Fruit fly (Drosophila melanogaster): Measurements from ENCODE around the gene tws.

The tws gene

dm6 chr3R:10168483-10169064 lies 29.0 kb upstream of the tws start:
- TF ChIP-seq ss (GFP tag; optimal IDR thresholded peaks at IDR 0.05) (peak in 1 of 2 experiments; percentile 21), CG6792 (GFP tag; optimal IDR thresholded peaks at IDR 0.05) (peak; percentile 43), svp (GFP tag) (peak; percentile 80), fd59A (GFP tag; optimal IDR thresholded peaks at IDR 0.05) (no peak), CG6163 (GFP tag; IDR thresholded peaks at IDR 0.05) (peak; percentile 25; the same call in 1 of the 3 replicates), salr (GFP tag; optimal IDR thresholded peaks at IDR 0.05) (peak in 1 of 2 experiments; percentile 20), CG1621 (tag; optimal IDR thresholded peaks at IDR 0.05) (no peak), CG31627 (GFP tag; optimal IDR thresholded peaks at IDR 0.05) (peak; percentile 60), CG34406 (GFP tag; optimal IDR thresholded peaks at IDR 0.05) (peak; percentile 36), Hr4 (GFP tag; optimal IDR thresholded peaks at IDR 0.05) (peak; percentile 38), pdm3 (GFP tag; optimal IDR thresholded peaks at IDR 0.05) (peak; percentile 62), CG8119 (GFP tag; IDR thresholded peaks at IDR 0.05) (no peak; the same call in 1 of the 3 replicates), Lpt (GFP tag; optimal IDR thresholded peaks at IDR 0.05) (no peak), CG15336 (GFP tag; IDR thresholded peaks at IDR 0.05) (peak; percentile 69), Sox14 (GFP tag; optimal IDR thresholded peaks at IDR 0.05) (peak; percentile 68), CG6808 (GFP tag; optimal IDR thresholded peaks at IDR 0.05) (peak; percentile 4), CG6854 (GFP tag; optimal IDR thresholded peaks at IDR 0.05) (no peak), dsx (GFP tag; optimal IDR thresholded peaks at IDR 0.05; ENCODE audit: poor library complexity, severe bottlenecking) (no peak), acj6 (GFP tag; optimal IDR thresholded peaks at IDR 0.05) (peak; percentile 61), Eip75B (GFP tag; optimal IDR thresholded peaks at IDR 0.05) (peak; percentile 16), achi (GFP tag; optimal IDR thresholded peaks at IDR 0.05) (peak; percentile 42), Hr39 (GFP tag; optimal IDR thresholded peaks at IDR 0.05) (peak; percentile 73), eg (GFP tag; IDR thresholded peaks at IDR 0.05) (peak; percentile 67), dac (GFP tag; optimal IDR thresholded peaks at IDR 0.05) (no peak), spab (GFP tag; optimal IDR thresholded peaks at IDR 0.05) (no peak), Hr38 (GFP tag; optimal IDR thresholded peaks at IDR 0.05) (no peak), CG11294 (GFP tag; IDR thresholded peaks at IDR 0.05) (no peak), net (GFP tag; optimal IDR thresholded peaks at IDR 0.05) (peak; percentile 13), CG4318 (GFP tag; optimal IDR thresholded peaks at IDR 0.05) (no peak), CG8319 (GFP tag; optimal IDR thresholded peaks at IDR 0.05) (no peak), Sox102F (GFP tag; optimal IDR thresholded peaks at IDR 0.05) (peak; percentile 41), Smox (GFP tag; optimal IDR thresholded peaks at IDR 0.05) (peak; percentile 60), CG6276 (GFP tag; optimal IDR thresholded peaks at IDR 0.05) (no peak), vri (GFP tag; optimal IDR thresholded peaks at IDR 0.05) (peak; percentile 19), Blimp-1 (GFP tag; optimal IDR thresholded peaks at IDR 0.05) (no peak), Ets21C (GFP tag; optimal IDR thresholded peaks at IDR 0.05) (peak; percentile 47), fd85E (GFP tag; optimal IDR thresholded peaks at IDR 0.05) (peak; percentile 25), CG8632 (GFP tag; optimal IDR thresholded peaks at IDR 0.05) (peak; percentile 62), Eip93F (GFP tag; optimal IDR thresholded peaks at IDR 0.05) (no peak), CG11902 (GFP tag; optimal IDR thresholded peaks at IDR 0.05) (peak; percentile 58), Met (GFP tag; optimal IDR thresholded peaks at IDR 0.05) (peak; percentile 51), CG10669 (GFP tag; optimal IDR thresholded peaks at IDR 0.05) (peak; percentile 23), Ets96B (tag; optimal IDR thresholded peaks at IDR 0.05) (peak; percentile 3), Gug (GFP tag; IDR thresholded peaks at IDR 0.05) (no peak), CG3919 (GFP tag; optimal IDR thresholded peaks at IDR 0.05) (peak; percentile 71), Eip78C (GFP tag) (peak; percentile 86), CG3032 (tag; optimal IDR thresholded peaks at IDR 0.05) (peak; percentile 2), CG7368 (GFP tag; optimal IDR thresholded peaks at IDR 0.05) (peak; percentile 10), Sox15 (GFP tag; optimal IDR thresholded peaks at IDR 0.05) (peak; percentile 22), topi (GFP tag; optimal IDR thresholded peaks at IDR 0.05) (peak; percentile 65), CG16779 (tag; optimal IDR thresholded peaks at IDR 0.05) (peak; percentile 14), OdsH (GFP tag; optimal IDR thresholded peaks at IDR 0.05) (peak; percentile 59)

Measured in whole organism, prepupa.